Worm (Caenorhabditis elegans) whole organism, young adult: Measurements from ENCODE around the gene ZK546.4.

Experiments
- B0261.1 ChIP-seq: sonication (generic microtip); optimal IDR thresholded peaks from 2 replicates; lab custom pipeline; 2016; ENCODE audit warnings: mild to moderate bottlenecking, missing genetic modification characterization, moderate library complexity, missing compliant biosample characterization
- B0336.3 ChIP-seq: fragments of 200-800 bp; sonication (Bioruptor generic); IDR thresholded peaks from 2 replicates; pipeline ENCODE4 v1.3.6; 2022; ENCODE audit warnings: missing genetic modification characterization, missing compliant biosample characterization
- F52B5.7 ChIP-seq: sonication (generic microtip); optimal IDR thresholded peaks from 2 replicates; lab custom pipeline; 2016; ENCODE audit warnings: mild to moderate bottlenecking, missing genetic modification characterization, missing compliant biosample characterization
- athp-1 ChIP-seq: sonication (generic microtip); optimal IDR thresholded peaks from 2 replicates; lab custom pipeline; 2017; ENCODE audit warnings: mild to moderate bottlenecking, missing genetic modification characterization, missing compliant biosample characterization
- lin-26 ChIP-seq: fragments of 200-800 bp; sonication (Bioruptor generic); IDR thresholded peaks from 2 replicates; pipeline ENCODE4 v1.3.6; 2022; ENCODE audit warnings: missing genetic modification reagents, missing genetic modification characterization, missing compliant biosample characterization
- madf-6 ChIP-seq: fragments of 200-800 bp; sonication (Bioruptor generic); IDR thresholded peaks from 2 replicates; pipeline ENCODE4 v1.3.6; 2022; ENCODE audit warnings: missing genetic modification reagents, missing genetic modification characterization, missing compliant biosample characterization
- nfya-1 ChIP-seq: sonication (generic microtip); optimal IDR thresholded peaks from 2 replicates; lab custom pipeline; 2017; ENCODE audit warnings: antibody characterized with exemption, missing compliant biosample characterization, missing genetic modification characterization, borderline replicate concordance; ENCODE audit not compliant: insufficient read depth
- snpc-1.1 ChIP-seq: sonication (generic microtip); optimal IDR thresholded peaks from 2 replicates; lab custom pipeline; 2017; ENCODE audit warnings: missing genetic modification characterization, mild to moderate bottlenecking, missing compliant biosample characterization, antibody characterized with exemption, moderate library complexity, missing genotype, missing genetic modification reagents; ENCODE audit not compliant: insufficient read depth
- somi-1 ChIP-seq: fragments of 200-800 bp; sonication (Bioruptor generic); optimal IDR thresholded peaks from 2 replicates; lab custom pipeline; 2018; ENCODE audit warnings: mild to moderate bottlenecking, missing genetic modification characterization, missing compliant biosample characterization
- tbx-9 ChIP-seq: sonication (generic microtip); optimal IDR thresholded peaks from 2 replicates; lab custom pipeline; 2016; ENCODE audit warnings: borderline replicate concordance, missing genetic modification characterization, inconsistent platforms, missing compliant biosample characterization
- unc-62 ChIP-seq: fragments of 150-350 bp; optimal IDR thresholded peaks from 2 replicates; lab custom pipeline; 2014; ENCODE audit warnings: missing biosample characterization, missing genetic modification reagents, missing genetic modification characterization
- zim-3 ChIP-seq: sonication (generic microtip); optimal IDR thresholded peaks from 2 replicates; lab custom pipeline; 2017; ENCODE audit warnings: mild to moderate bottlenecking, missing genetic modification characterization, moderate library complexity, missing compliant biosample characterization
- ztf-3 ChIP-seq: fragments of 200-800 bp; sonication (Bioruptor generic); optimal IDR thresholded peaks from 2 replicates; lab custom pipeline; 2018; ENCODE audit warnings: mild to moderate bottlenecking, missing genetic modification characterization, missing compliant biosample characterization

DNA sequence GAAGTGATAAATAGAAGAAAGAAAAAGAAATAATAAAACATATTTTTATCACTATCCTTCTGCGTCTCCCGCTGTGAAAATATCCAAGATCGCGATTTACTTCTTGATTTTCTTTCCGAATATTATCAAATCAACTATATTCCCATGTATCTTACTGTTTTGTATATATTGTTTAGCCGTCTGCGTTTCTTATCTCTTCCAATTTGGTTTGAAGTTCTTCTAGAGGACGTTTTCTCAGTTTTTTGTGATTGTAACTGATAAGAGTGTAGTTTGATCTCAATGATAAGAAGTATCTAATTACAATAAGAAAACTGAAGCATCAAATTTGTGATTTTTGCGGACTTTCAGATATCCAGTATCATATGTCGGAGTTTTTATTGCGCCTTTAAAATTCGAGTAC is 22.8 kb downstream of the ZK546.4 start:
- no peak for TF ChIP-seq lin-26 (GFP tag; lab: Robert Waterston, UW)
- no peak for TF ChIP-seq somi-1
- no peak for TF ChIP-seq unc-62 (GFP tag; lab: Kevin White, UChicago)
- no peak for TF ChIP-seq ztf-3 (GFP tag; lab: Kevin White, UChicago)
- no peak for TF ChIP-seq nfya-1 (tag; lab: Kevin White, UChicago)
- no peak for TF ChIP-seq athp-1 (tag; lab: Kevin White, UChicago)
- no peak for TF ChIP-seq B0261.1
- no peak for TF ChIP-seq tbx-9
- TF ChIP-seq B0336.3, result no peak
- TF ChIP-seq zim-3 (tag; lab: Kevin White, UChicago), result no peak
- TF ChIP-seq F52B5.7 (tag; lab: Kevin White, UChicago), result no peak
- TF ChIP-seq madf-6 (GFP tag; lab: Robert Waterston, UW), result no peak
- TF ChIP-seq snpc-1.1 (tag; lab: Kevin White, UChicago), result no peak
